Fruit fly (Drosophila melanogaster): ENCODE data around the gene crn.

The crn gene

DNA sequence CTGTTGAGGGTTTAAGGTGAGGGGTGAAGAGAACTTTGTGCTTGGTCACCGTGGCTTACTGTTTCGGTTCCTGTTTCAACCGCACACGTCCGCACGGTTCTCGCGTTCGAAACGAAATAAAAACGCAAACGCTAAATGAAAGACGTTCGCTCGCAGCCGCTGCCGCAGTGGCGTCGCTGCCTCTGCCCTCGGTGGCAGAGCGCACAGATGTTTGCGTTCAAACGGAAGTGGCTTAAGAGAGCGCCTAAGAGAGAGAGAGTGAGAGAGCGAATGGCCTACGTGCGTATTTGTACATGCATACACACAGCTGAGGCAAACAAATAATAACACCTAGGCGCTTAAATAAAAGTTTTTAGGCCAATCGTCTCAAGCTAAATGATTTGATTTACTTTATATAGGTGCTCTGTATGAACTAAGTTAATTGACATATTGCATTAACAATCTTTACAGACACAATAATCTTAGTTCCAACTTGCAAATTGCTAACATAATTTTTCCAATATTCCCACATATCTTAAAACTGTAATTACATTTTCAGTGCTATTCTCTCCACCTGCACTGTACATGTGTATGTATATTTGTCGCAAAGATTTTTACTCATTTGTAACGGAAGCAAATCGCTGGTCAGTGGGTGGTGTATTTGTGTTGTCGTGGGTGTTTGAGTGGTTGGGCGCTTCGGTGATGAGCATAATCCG is 43.7 kb upstream of the crn start, which contains the start of gene CG2865 (continued):
- TF ChIP-seq CG9727 (GFP tag; optimal IDR thresholded peaks at IDR 0.05) (peak; percentile 93), mld (GFP tag; IDR thresholded peaks at IDR 0.05; ENCODE audit: partially characterized antibody) (no peak), bbx (GFP tag; IDR thresholded peaks at IDR 0.05; ENCODE audit: partially characterized antibody) (peak; percentile 78), kah (GFP tag; optimal IDR thresholded peaks at IDR 0.05) (peak; percentile 89), trem (tag; optimal IDR thresholded peaks at IDR 0.05) (peak; percentile 87), Abd-B (GFP tag; optimal IDR thresholded peaks at IDR 0.05) (peak; percentile 86), CG9437 (GFP tag; optimal IDR thresholded peaks at IDR 0.05) (peak; percentile 91), otp (GFP tag; IDR thresholded peaks at IDR 0.05) (peak; percentile 46; the same call in 1 of the 3 replicates), CG43689 (GFP tag; IDR thresholded peaks at IDR 0.05) (peak; percentile 64), CG10565 (GFP tag; optimal IDR thresholded peaks at IDR 0.05) (peak; percentile 83), CG12236 (GFP tag; optimal IDR thresholded peaks at IDR 0.05) (peak; percentile 79), ftz-f1 (GFP tag; optimal IDR thresholded peaks at IDR 0.05) (peak; percentile 28), Dfd (GFP tag; optimal IDR thresholded peaks at IDR 0.05) (no peak), Tbp (GFP tag; optimal IDR thresholded peaks at IDR 0.05) (no peak), sima (GFP tag; optimal IDR thresholded peaks at IDR 0.05) (peak; percentile 74), caup (GFP tag; optimal IDR thresholded peaks at IDR 0.05; ENCODE audit: severe bottlenecking) (peak; percentile 94), HLHmδ (GFP tag; optimal IDR thresholded peaks at IDR 0.05) (peak; percentile 53), C15 (GFP tag; IDR thresholded peaks at IDR 0.05) (peak; percentile 60; the same call in 1 of the 3 replicates), sna (GFP tag; IDR thresholded peaks at IDR 0.05; ENCODE audit: partially characterized antibody) (no peak), Dbx (GFP tag; IDR thresholded peaks at IDR 0.05) (peak; percentile 86), disco-r (GFP tag; optimal IDR thresholded peaks at IDR 0.05) (peak; percentile 93), CG13296 (GFP tag; optimal IDR thresholded peaks at IDR 0.05) (peak; percentile 98), CG4328 (GFP tag; optimal IDR thresholded peaks at IDR 0.05) (peak; percentile 95), psq (GFP tag; optimal IDR thresholded peaks at IDR 0.05) (peak; percentile 61), Taf1 (GFP tag; IDR thresholded peaks at IDR 0.05) (peak; percentile 83), CG5245 (GFP tag; optimal IDR thresholded peaks at IDR 0.05) (peak; percentile 71), CG7357 (GFP tag; IDR thresholded peaks at IDR 0.05) (peak; percentile 77), sens-2 (GFP tag; IDR thresholded peaks at IDR 0.05) (peak; percentile 60), BEAF-32 (GFP tag; optimal IDR thresholded peaks at IDR 0.05) (peak; percentile 7), NfI (GFP tag; optimal IDR thresholded peaks at IDR 0.05) (peak; percentile 95), onecut (GFP tag; IDR thresholded peaks at IDR 0.05) (peak; percentile 86), cad (GFP tag; optimal IDR thresholded peaks at IDR 0.05) (no peak), PHDP (tag; optimal IDR thresholded peaks at IDR 0.05) (peak; percentile 97), CHES-1-like (GFP tag; optimal IDR thresholded peaks at IDR 0.05) (peak; percentile 96), nerfin-2 (GFP tag; IDR thresholded peaks at IDR 0.05; ENCODE audit: partially characterized antibody) (peak; percentile 38; the same call in 1 of the 2 replicates), knrl (GFP tag; IDR thresholded peaks at IDR 0.05; ENCODE audit: partially characterized antibody) (peak; percentile 26; the same call in 1 of the 3 replicates), CG1233 (GFP tag; optimal IDR thresholded peaks at IDR 0.05) (peak; percentile 94), Dip3 (GFP tag; optimal IDR thresholded peaks at IDR 0.05) (peak; percentile 89), CG13775 (GFP tag; optimal IDR thresholded peaks at IDR 0.05) (peak; percentile 92), abd-A (tag; optimal IDR thresholded peaks at IDR 0.05) (peak; percentile 96), sim (GFP tag; IDR thresholded peaks at IDR 0.05) (peak; percentile 77; the same call in 1 of the 2 replicates), B-H2 (GFP tag; optimal IDR thresholded peaks at IDR 0.05) (peak; percentile 96), Mes4 (GFP tag; optimal IDR thresholded peaks at IDR 0.05) (peak; percentile 84), CG6689 (GFP tag; IDR thresholded peaks at IDR 0.05) (peak; percentile 91), h (optimal IDR thresholded peaks at IDR 0.05) (no peak), Atf6 (GFP tag; IDR thresholded peaks at IDR 0.05) (peak; percentile 93), CG18764 (GFP tag; optimal IDR thresholded peaks at IDR 0.05) (peak; percentile 53), zfh1 (GFP tag; IDR thresholded peaks at IDR 0.05) (no peak; the same call in none of the 3 replicates), emc (GFP tag; optimal IDR thresholded peaks at IDR 0.05) (peak; percentile 67), CG9609 (GFP tag; optimal IDR thresholded peaks at IDR 0.05) (peak; percentile 91)
